Worm (Caenorhabditis elegans) whole organism, L3 larva: ENCODE measurements around the gene nhr-253.

Experiments
- ZK546.5 ChIP-seq: sonication (generic microtip); optimal IDR thresholded peaks from 2 replicates; lab custom pipeline; 2017; ENCODE audit warnings: missing biosample characterization, missing genetic modification characterization
- aly-2 ChIP-seq: fragments of 150-350 bp; optimal IDR thresholded peaks from 2 replicates; lab custom pipeline; 2014; ENCODE audit warnings: missing biosample characterization, missing genetic modification characterization
- ama-1 ChIP-seq: fragments of 150-350 bp; optimal IDR thresholded peaks from 2 replicates; lab custom pipeline; 2018
- ceh-28 ChIP-seq: fragments of 150-350 bp; optimal IDR thresholded peaks from 2 replicates; lab custom pipeline; 2014; ENCODE audit warnings: missing biosample characterization, missing genetic modification reagents, missing genetic modification characterization
- ceh-82 ChIP-seq: fragments of 150-350 bp; optimal IDR thresholded peaks from 2 replicates; lab custom pipeline; 2014; ENCODE audit warnings: missing biosample characterization, missing genetic modification characterization
- egl-27 ChIP-seq: sonication (generic microtip); optimal IDR thresholded peaks from 4 replicates; lab custom pipeline; 2017; ENCODE audit warnings: missing biosample characterization, missing genetic modification reagents, missing genetic modification characterization
- egl-5 ChIP-seq: fragments of 150-350 bp; optimal IDR thresholded peaks from 2 replicates; lab custom pipeline; 2017; ENCODE audit warnings: missing biosample characterization, missing genetic modification reagents, missing genetic modification characterization, inconsistent platforms
- elt-1 ChIP-seq: fragments of 150-350 bp; optimal IDR thresholded peaks from 2 replicates; lab custom pipeline; 2014; ENCODE audit warnings: missing biosample characterization, missing genetic modification characterization
- elt-2 ChIP-seq: sonication (generic microtip); optimal IDR thresholded peaks from 2 replicates; lab custom pipeline; 2016; ENCODE audit warnings: missing genetic modification reagents, mild to moderate bottlenecking, missing genetic modification characterization, missing compliant biosample characterization
- elt-3 ChIP-seq, 3 experiments: fragments of 150-350 bp in 1 of 3; sonication (generic microtip) in 2 of 3; optimal IDR thresholded peaks; 2 replicates in 2 of 3; 4 replicates in 1 of 3; lab custom pipeline; 2014 to 2017; ENCODE audit warnings: missing biosample characterization in 3 of 3, missing genetic modification characterization in 3 of 3
- fkh-10 ChIP-seq: sonication (generic microtip); optimal IDR thresholded peaks from 2 replicates; lab custom pipeline; 2017; ENCODE audit warnings: missing biosample characterization, missing genetic modification reagents, missing genetic modification characterization
- fkh-2 ChIP-seq: fragments of 150-350 bp; optimal IDR thresholded peaks from 2 replicates; lab custom pipeline; 2014; ENCODE audit warnings: missing biosample characterization, missing genetic modification reagents, missing genetic modification characterization
- fos-1 ChIP-seq: fragments of 150-350 bp; optimal IDR thresholded peaks from 2 replicates; lab custom pipeline; 2014; ENCODE audit warnings: missing biosample characterization, missing genetic modification characterization
- jun-1 ChIP-seq: fragments of 150-350 bp; optimal IDR thresholded peaks from 2 replicates; lab custom pipeline; 2014; ENCODE audit warnings: missing biosample characterization, missing genetic modification reagents, missing genetic modification characterization
- lin-15B ChIP-seq: fragments of 150-350 bp; optimal IDR thresholded peaks from 2 replicates; lab custom pipeline; 2014; ENCODE audit warnings: missing biosample characterization, missing genetic modification characterization
- lin-39 ChIP-seq: fragments of 150-350 bp; optimal IDR thresholded peaks from 2 replicates; lab custom pipeline; 2018; ENCODE audit warnings: missing biosample characterization, missing genetic modification reagents, missing genetic modification characterization
- lsy-12 ChIP-seq: sonication (generic microtip); optimal IDR thresholded peaks from 2 replicates; lab custom pipeline; 2016; ENCODE audit warnings: mild to moderate bottlenecking, missing genetic modification characterization, missing compliant biosample characterization
- mdl-1 ChIP-seq: fragments of 150-350 bp; optimal IDR thresholded peaks from 2 replicates; lab custom pipeline; 2014; ENCODE audit warnings: missing biosample characterization, missing genetic modification characterization
- mml-1 ChIP-seq: fragments of 150-350 bp; sonication (generic microtip); optimal IDR thresholded peaks from 3 replicates; lab custom pipeline; 2014; ENCODE audit warnings: missing biosample characterization, missing genetic modification characterization
- nfya-1 ChIP-seq: sonication (generic microtip); optimal IDR thresholded peaks from 2 replicates; lab custom pipeline; 2017; ENCODE audit warnings: missing genetic modification characterization, mild to moderate bottlenecking, missing compliant biosample characterization, antibody characterized with exemption, moderate library complexity; ENCODE audit not compliant: insufficient read depth
- nhr-11 ChIP-seq: fragments of 150-350 bp; optimal IDR thresholded peaks from 2 replicates; lab custom pipeline; 2014; ENCODE audit warnings: missing biosample characterization, missing genetic modification characterization
- nhr-12 ChIP-seq: fragments of 150-350 bp; optimal IDR thresholded peaks from 2 replicates; lab custom pipeline; 2014; ENCODE audit warnings: missing biosample characterization, missing genetic modification characterization
- nhr-23 ChIP-seq: fragments of 150-350 bp; optimal IDR thresholded peaks from 2 replicates; lab custom pipeline; 2014; ENCODE audit warnings: missing biosample characterization, missing genetic modification reagents, missing genetic modification characterization
- nhr-25 ChIP-seq: sonication (generic microtip); optimal IDR thresholded peaks from 2 replicates; lab custom pipeline; 2017; ENCODE audit warnings: missing biosample characterization, missing genetic modification characterization
- nhr-28 ChIP-seq: fragments of 150-350 bp; optimal IDR thresholded peaks from 2 replicates; lab custom pipeline; 2014; ENCODE audit warnings: missing biosample characterization, missing genetic modification characterization
- nhr-43 ChIP-seq: sonication (generic microtip); optimal IDR thresholded peaks from 2 replicates; lab custom pipeline; 2016; ENCODE audit warnings: mild to moderate bottlenecking, missing genetic modification characterization, missing compliant biosample characterization; ENCODE audit not compliant: poor library complexity, severe bottlenecking
- nhr-67 ChIP-seq: fragments of 150-350 bp; optimal IDR thresholded peaks from 2 replicates; lab custom pipeline; 2014; ENCODE audit warnings: missing biosample characterization, missing genetic modification characterization
- nhr-76 ChIP-seq: fragments of 150-350 bp; sonication (generic microtip); optimal IDR thresholded peaks from 5 replicates; lab custom pipeline; 2014; ENCODE audit warnings: missing biosample characterization, missing genetic modification characterization
- nhr-77 ChIP-seq: fragments of 150-350 bp; optimal IDR thresholded peaks from 2 replicates; lab custom pipeline; 2014; ENCODE audit warnings: missing biosample characterization, missing genetic modification characterization
- pqm-1 ChIP-seq: fragments of 150-350 bp; optimal IDR thresholded peaks from 2 replicates; lab custom pipeline; 2017; ENCODE audit warnings: missing biosample characterization, missing genetic modification characterization, inconsistent platforms
- skn-1 ChIP-seq: fragments of 150-350 bp; optimal IDR thresholded peaks from 2 replicates; lab custom pipeline; 2014; ENCODE audit warnings: missing biosample characterization, missing genetic modification characterization
- snpc-4 ChIP-seq: fragments of 150-350 bp; optimal IDR thresholded peaks from 2 replicates; lab custom pipeline; 2014; ENCODE audit warnings: missing biosample characterization, missing genetic modification characterization
- unc-39 ChIP-seq: sonication (generic microtip); optimal IDR thresholded peaks from 4 replicates; lab custom pipeline; 2017; ENCODE audit warnings: missing biosample characterization, missing genetic modification characterization
- ztf-4 ChIP-seq: fragments of 150-350 bp; optimal IDR thresholded peaks from 2 replicates; lab custom pipeline; 2014; ENCODE audit warnings: missing biosample characterization, missing genetic modification characterization

Gene nhr-253

ce11 chrV:440923-441322, 44.5 kb downstream of the nhr-253 start, which contains the start of gene B0554.7:
B0554.7 (minus strand) TSS chrV:441023.
- TF ChIP-seq ama-1 (lab: Kevin White, UChicago) (no peak), egl-5 (no peak), nhr-43 (tag; lab: Kevin White, UChicago) (no peak), nhr-12 (tag; lab: Kevin White, UChicago) (no peak), unc-39 (tag; lab: Kevin White, UChicago) (no peak), elt-1 (no peak), nhr-28 (tag; lab: Kevin White, UChicago) (no peak), ztf-4 (tag; lab: Kevin White, UChicago) (no peak), fos-1 (tag; lab: Kevin White, UChicago) (no peak), lsy-12 (tag; lab: Kevin White, UChicago) (no peak), mdl-1 (tag; lab: Kevin White, UChicago) (no peak), nhr-23 (no peak)

ce11 chrV:443193-443592, 46.8 kb downstream of the nhr-253 start, which contains the start of gene srh-33:
srh-33 (minus strand) TSS chrV:443293.
- no peak for TF ChIP-seq skn-1 (tag; lab: Kevin White, UChicago)
- TF ChIP-seq nfya-1 (tag; lab: Kevin White, UChicago) = no peak
- TF ChIP-seq snpc-4 = no peak
- TF ChIP-seq ama-1 (lab: Kevin White, UChicago) = no peak
- no peak for TF ChIP-seq nhr-11 (tag; lab: Kevin White, UChicago)
- no peak for TF ChIP-seq aly-2 (tag; lab: Kevin White, UChicago)
- TF ChIP-seq elt-2 (tag; lab: Kevin White, UChicago) = no peak
- TF ChIP-seq lsy-12 (tag; lab: Kevin White, UChicago) = no peak
- TF ChIP-seq elt-1 = no peak
- no peak for TF ChIP-seq unc-39 (tag; lab: Kevin White, UChicago)
- TF ChIP-seq nhr-23 = no peak
- TF ChIP-seq mml-1 = no peak
- no peak for TF ChIP-seq fos-1 (tag; lab: Kevin White, UChicago)
- no peak for TF ChIP-seq lin-39
- no peak for TF ChIP-seq elt-3 (tag; optimal IDR thresholded peaks at IDR 0.05; lab: Kevin White, UChicago)
- TF ChIP-seq egl-5 = no peak
- no peak for TF ChIP-seq nhr-25
- no peak for TF ChIP-seq ceh-82 (tag; lab: Kevin White, UChicago)
- TF ChIP-seq pqm-1 (tag; lab: Kevin White, UChicago) = no peak

- TF ChIP-seq ceh-82 (tag; lab: Kevin White, UChicago) (no peak), ztf-4 (tag; lab: Kevin White, UChicago) (no peak), lin-15B (tag; lab: Kevin White, UChicago) (no peak), elt-2 (tag; lab: Kevin White, UChicago) (no peak), egl-5 (no peak), nhr-23 (no peak), ceh-28 (tag; lab: Kevin White, UChicago) (no peak)
Measured at ce11 chrV:446574-446973, 50.2 kb downstream of the nhr-253 start, which contains the start of gene srh-34. srh-34 (minus strand) TSS chrV:446674.

DNA sequence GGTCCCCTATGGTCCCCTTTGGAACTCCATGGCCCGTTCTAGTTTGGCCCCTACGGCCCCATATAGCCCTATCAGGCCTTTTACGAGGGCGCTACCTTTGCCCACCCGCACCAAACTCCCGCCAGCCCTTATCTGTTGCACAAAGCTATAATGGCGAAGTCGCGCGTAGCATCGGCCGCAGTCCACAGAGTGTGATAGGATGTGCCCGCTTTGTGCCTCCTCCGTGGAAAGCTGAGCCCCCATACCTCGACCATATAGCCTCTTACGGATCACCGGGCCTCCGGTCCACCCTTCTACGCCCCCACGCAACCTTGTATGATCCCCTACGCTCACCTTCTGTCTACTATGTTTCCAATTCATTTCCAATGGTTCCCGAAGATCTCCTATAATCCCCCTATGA, 50.6 kb downstream of the nhr-253 start:
- TF ChIP-seq lsy-12 (tag; lab: Kevin White, UChicago) = no peak
- no peak for TF ChIP-seq pqm-1 (tag; lab: Kevin White, UChicago)
- TF ChIP-seq ceh-82 (tag; lab: Kevin White, UChicago) = no peak
- no peak for TF ChIP-seq fkh-10 (GFP tag; lab: Kevin White, UChicago)
- no peak for TF ChIP-seq mml-1
- TF ChIP-seq nhr-12 (tag; lab: Kevin White, UChicago) = no peak
- no peak for TF ChIP-seq nhr-43 (tag; lab: Kevin White, UChicago)
- TF ChIP-seq egl-27 (tag; lab: Kevin White, UChicago) = no peak
- no peak for TF ChIP-seq jun-1 (tag; lab: Kevin White, UChicago)
- TF ChIP-seq nhr-25 = no peak
- no peak for TF ChIP-seq ZK546.5 (tag; lab: Kevin White, UChicago)
- TF ChIP-seq nhr-76 (tag; lab: Kevin White, UChicago) = no peak
- no peak for TF ChIP-seq egl-5
- no peak for TF ChIP-seq ztf-4 (tag; lab: Kevin White, UChicago)
- no peak for TF ChIP-seq fkh-2
- TF ChIP-seq nhr-67 (tag; lab: Kevin White, UChicago) = no peak
- TF ChIP-seq lin-39 = no peak
- TF ChIP-seq nhr-77 = no peak
- TF ChIP-seq, all 47 proteins: peak for 0
